Worm (Caenorhabditis elegans): Measurements from ENCODE around the gene K08C7.1.

DNA sequence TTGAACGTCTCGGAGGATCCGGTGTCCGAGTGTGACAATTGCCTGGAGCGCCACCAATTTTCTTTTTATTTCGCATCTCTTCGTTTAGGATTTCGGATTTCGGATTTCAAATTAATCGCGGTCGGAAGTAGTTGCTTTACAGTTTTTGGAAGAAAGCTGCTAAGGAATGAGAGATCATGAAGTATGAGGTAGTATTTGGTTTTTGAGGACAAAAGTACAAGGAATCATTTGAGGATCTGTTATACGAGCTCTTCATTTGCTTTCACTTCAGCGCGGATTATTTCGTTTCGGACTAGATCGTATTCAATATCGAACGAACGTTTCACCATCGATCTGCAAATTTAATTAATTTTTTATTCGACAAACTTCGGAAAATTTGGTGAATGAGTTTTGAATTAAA is 43.0 kb downstream of the K08C7.1 start, which contains the start of gene R102.11:
- no peak for TF ChIP-seq ama-1 (optimal IDR thresholded peaks at IDR 0.05)
- no peak for TF ChIP-seq ama-1 (GFP tag; optimal IDR thresholded peaks at IDR 0.05)
- TF ChIP-seq F57A8.1 (GFP tag; optimal IDR thresholded peaks at IDR 0.05) = no peak
- TF ChIP-seq pha-4 (tag; optimal IDR thresholded peaks at IDR 0.05) = no peak
